Fruit fly (Drosophila melanogaster) ovary, adult (tissue): ENCODE data around the gene CNMa.

Experiments used
- CG17801 ChIP-seq: fragments of 200-800 bp; optimal IDR thresholded peaks from 2 replicates; lab custom pipeline; 2019; ENCODE audit warnings: missing biosample characterization, mild to moderate bottlenecking, missing genetic modification characterization, moderate library complexity; ENCODE audit not compliant: partially characterized antibody

Gene CNMa

dm6 chr3L:1829539-1829938 is 25.9 kb downstream of the CNMa start:
- TF ChIP-seq CG17801, result no peak

- TF ChIP-seq CG17801, result no peak
These were observed 27.5 kb downstream of the CNMa start for dm6 chr3L:1827809-1828371.

DNA sequence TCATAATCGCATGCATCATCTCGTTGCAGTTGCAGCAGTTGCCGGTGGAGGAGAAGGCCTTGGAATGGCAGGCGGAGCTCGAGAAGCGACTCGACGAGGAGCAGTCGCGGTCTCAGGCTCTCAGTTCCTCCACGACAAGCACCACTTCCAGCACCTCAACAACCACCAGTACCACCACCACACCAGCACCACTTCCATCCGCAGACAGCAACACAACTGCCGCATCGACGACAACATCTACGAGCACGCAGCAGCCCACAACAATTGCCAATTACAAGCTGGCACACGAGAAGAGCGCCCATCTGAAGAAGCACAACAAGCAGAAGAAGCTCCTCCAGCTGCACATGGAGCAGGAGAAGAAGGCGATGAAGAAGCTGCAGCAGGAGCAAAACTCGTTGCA is 33.0 kb downstream of the CNMa start:
- no peak for TF ChIP-seq CG17801

dm6 chr3L:1821140-1821539 is 34.3 kb downstream of the CNMa start:
- TF ChIP-seq CG17801, result no peak

- no peak for TF ChIP-seq CG17801
These were observed 36.6 kb downstream of the CNMa start for dm6 chr3L:1818834-1819233.

DNA sequence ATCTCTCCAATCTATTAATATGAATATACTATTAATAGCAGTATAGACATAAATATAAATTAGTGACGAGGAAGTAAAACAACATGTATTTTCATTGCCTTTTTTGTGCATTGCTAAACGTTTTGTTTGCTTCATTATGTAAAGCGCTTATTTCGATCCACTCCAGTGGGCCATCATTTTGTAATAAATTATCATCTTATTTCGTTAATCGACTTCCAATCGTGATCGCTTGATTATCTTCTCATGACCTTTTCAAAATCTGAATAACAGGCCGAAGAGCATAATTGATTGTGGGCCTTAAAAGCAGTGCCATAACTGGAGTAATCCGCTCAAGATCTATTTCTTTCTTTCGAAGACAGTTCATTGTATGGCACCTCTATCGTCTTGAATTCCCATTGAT is 38.0 kb downstream of the CNMa start:
- TF ChIP-seq CG17801, result no peak

DNA sequence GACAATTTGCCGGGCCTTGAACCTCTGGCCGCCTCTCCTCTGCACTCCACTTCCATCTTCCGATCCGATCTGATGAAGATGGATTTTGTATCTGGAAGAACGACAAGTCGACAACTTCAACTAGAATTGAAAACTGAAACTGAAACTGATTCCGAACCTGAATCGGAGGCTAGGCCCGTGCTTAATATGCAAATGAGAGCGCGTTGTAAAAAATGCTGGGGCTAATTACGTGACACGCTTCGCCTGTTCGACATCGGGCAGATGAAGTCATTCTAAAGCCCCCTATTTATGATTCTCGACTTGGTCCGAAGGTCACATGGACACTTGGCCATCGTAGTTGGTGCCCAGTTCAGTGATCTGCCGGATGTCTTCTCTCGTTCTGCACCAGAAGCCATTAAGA is 38.8 kb downstream of the CNMa start:
- TF ChIP-seq CG17801, result no peak

- no peak for TF ChIP-seq CG17801
These were observed 45.1 kb downstream of the CNMa start, which contains the start of gene GV1 for dm6 chr3L:1810288-1810687. GV1 (plus strand) TSS chr3L:1810588.

DNA sequence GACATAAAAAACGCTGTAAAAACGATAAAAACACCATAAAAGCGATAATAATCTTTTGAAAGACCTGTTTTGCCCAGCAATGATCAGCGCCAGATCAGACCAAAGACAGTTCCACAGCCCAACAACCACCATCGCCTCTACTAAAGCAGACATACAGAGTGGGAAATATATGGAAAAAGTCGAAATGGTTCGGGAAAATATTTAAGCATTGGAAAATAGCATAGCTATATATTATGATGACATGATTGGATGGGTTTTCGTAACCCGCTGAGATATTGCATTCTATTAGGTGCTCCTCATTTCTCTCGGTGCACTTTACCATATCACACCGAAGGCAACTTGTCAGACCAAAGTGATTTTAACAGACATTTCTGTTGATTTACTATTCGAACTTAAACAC is 46.8 kb downstream of the CNMa start:
- TF ChIP-seq CG17801, result no peak

- TF ChIP-seq CG17801, result peak; percentile 35
These were observed 52.6 kb downstream of the CNMa start, which contains the start of the genes JTBR and CG42676 for dm6 chr3L:1802802-1803201. JTBR (minus strand) TSS chr3L:1802856. CG42676 (plus strand) TSS chr3L:1803107.
